Fruit fly (Drosophila melanogaster) whole organism: ENCODE measurements around the gene Acp62F.

Experiments used
- CG8478 ChIP-seq: fragments of >200 bp; optimal IDR thresholded peaks from 2 replicates; lab custom pipeline; 2018; ENCODE audit warnings: inconsistent platforms
- psq ChIP-seq: fragments of >200 bp; optimal IDR thresholded peaks from 2 replicates; lab custom pipeline; 2017

dm6 chr3L:2744963-2745362 is 5.4 kb downstream of the Acp62F start:
- TF ChIP-seq psq: no peak
- TF ChIP-seq CG8478 (lab: Kevin White, UChicago): no peak
